Fruit fly (Drosophila melanogaster) S2 (cell line): ENCODE measurements around the gene CG33965.

Experiments used
- CG8478 ChIP-seq: fragments of >200 bp; optimal IDR thresholded peaks from 2 replicates; lab custom pipeline; 2018
- CTCF ChIP-seq, 2 experiments: fragments of >200 bp; optimal IDR thresholded peaks; 2 replicates each; lab custom pipeline; 2018

CG33965 gene

DNA sequence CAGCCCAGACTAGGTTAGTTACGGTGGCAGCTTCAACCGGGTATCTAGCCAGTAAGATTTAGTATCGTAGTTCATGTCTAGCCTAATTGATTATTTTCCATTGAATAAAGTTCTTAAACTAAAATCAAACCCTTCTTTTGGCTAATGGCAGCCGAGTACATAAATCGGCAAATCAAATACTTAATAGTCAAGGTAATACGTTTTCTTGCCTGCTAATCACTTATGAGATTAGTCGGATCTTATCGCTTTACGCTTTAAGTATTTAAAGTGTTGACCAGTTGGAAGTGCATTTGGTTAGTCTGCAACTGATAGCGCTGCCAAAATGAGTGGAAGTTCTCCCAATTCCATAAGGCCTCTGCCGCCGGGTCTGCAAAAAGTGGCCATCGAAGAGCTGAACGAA is at the start of gene CG33965:
TSS of gene CG33965 (plus strand) at position 301 of the 400 bp plus-strand sequence.
- TF ChIP-seq CTCF (optimal IDR thresholded peaks at IDR 0.05; lab: Kevin White, UChicago), result no peak

DNA sequence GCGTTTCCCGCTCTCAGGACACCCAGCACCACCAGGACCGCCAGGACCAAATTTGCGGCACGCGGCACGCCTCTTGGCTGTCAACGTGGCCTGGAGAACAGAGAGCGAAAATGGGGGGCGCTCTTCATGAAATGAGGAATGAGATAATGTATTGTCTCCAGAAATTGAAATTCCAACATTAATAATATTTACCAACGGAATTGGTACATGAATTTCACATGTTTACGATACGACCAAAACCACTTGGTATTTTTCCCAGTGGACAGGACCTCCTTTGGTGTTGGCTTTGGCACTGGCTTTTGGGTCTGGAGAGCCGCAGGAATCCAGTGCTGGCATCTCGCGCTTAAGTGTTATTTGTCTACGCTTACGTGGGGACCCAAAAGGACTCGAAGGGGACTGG is 49.2 kb upstream of the CG33965 start:
- TF ChIP-seq CG8478 (lab: Kevin White, UChicago) (no peak), CTCF (optimal IDR thresholded peaks at IDR 0.05; lab: Kevin White, UChicago) (no peak)

DNA sequence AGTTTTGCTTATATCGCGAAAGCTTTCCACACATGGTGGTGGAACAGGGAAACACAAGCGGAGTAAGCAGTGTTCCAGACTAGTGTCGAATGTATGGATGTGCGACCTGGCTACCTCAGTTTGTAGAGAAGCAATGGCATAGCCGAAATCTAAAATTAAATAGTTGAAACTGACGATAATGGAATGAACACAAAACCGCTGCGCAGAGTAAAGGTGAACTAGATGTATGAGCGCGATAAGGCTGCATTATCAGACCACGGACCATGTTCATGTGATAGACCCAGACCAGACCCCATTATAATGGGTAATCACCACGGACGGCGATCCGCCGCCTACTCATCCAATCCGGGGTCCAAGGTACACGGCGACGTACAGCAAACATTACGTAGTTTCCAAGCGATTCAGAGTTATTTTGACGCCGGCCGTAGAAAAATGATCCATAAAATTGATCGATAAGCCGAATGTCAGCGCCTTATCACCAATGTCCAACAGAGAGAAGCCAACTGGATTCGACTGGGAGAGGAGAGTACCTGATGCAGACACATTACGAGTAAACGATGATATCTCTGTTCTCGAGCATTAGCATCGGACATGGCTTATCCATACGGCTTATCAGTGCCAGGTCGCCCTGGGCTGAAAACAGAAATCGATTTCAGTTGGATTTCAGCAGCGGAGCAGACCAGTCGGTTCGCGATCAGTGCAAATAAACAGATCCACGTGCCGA is 43.6 kb upstream of the CG33965 start, which contains the start of gene CG13912:
TSS of gene CG13912 (plus strand) at position 653 of the 724 bp plus-strand sequence.
- TF ChIP-seq CTCF (optimal IDR thresholded peaks at IDR 0.05; lab: Kevin White, UChicago) (peak; percentile 49 to 53), CG8478 (lab: Kevin White, UChicago) (no peak)

DNA sequence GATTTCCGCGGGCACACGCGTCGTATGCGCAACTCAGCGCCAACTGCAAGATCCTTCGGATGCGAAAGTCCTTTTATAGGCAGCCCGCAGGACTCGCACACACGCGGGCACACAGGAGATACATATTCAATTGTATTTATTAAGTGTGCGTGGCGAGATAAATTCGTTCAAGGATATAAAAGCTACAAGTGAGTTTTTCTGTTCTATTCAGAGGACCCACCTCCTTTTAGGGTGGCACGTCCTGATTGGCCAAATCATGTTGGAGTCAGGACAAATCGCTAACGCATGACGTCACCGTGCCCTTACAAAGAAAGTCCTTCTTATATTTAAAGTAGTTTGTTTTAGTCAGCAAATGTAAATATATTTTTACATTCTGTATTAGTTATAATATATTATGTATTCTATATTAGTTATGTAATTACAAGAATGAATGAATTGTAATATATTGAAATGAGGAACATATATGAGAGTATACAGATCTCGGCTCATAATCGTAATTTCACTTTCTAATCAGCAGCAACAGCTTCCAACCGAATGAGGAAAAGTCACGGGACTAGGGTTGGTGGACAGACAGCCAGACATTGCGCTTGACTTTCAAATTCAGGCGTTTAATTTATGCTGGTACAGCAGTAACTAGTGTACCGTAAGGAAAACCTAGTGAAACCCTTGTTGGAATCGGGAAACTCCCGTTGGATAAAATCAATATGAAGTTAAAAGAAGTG is 39.4 kb upstream of the CG33965 start, which contains the start of gene Trhn:
TSS of gene Trhn (minus strand) at position 51 of the 722 bp plus-strand sequence.
- no peak for TF ChIP-seq CTCF (optimal IDR thresholded peaks at IDR 0.05; lab: Kevin White, UChicago)
- TF ChIP-seq CG8478 (lab: Kevin White, UChicago), result no peak

DNA sequence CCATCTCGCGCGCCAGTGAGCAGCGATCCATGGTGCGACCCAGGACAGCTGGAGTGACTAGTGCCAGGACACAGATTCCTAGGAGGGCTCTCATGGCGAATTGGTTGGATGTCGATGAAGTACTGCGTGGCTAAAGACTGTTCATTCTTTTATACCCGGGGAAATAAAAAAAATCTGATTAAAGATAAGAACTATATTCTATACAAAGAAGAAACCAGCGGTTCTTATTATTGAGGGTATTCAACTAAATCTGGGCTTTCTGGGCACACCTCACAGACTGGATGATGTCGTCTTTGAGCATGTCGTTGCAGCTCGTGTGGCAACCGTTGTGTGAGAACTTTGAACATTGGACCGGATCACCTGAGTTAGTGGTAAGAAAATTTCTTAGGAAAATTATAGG is 37.5 kb upstream of the CG33965 start, which contains the start of gene LysX:
TSS of gene LysX (minus strand) at position 101 of the 400 bp plus-strand sequence.
- TF ChIP-seq CTCF (optimal IDR thresholded peaks at IDR 0.05; lab: Kevin White, UChicago), result no peak
- no peak for TF ChIP-seq CG8478 (lab: Kevin White, UChicago)

DNA sequence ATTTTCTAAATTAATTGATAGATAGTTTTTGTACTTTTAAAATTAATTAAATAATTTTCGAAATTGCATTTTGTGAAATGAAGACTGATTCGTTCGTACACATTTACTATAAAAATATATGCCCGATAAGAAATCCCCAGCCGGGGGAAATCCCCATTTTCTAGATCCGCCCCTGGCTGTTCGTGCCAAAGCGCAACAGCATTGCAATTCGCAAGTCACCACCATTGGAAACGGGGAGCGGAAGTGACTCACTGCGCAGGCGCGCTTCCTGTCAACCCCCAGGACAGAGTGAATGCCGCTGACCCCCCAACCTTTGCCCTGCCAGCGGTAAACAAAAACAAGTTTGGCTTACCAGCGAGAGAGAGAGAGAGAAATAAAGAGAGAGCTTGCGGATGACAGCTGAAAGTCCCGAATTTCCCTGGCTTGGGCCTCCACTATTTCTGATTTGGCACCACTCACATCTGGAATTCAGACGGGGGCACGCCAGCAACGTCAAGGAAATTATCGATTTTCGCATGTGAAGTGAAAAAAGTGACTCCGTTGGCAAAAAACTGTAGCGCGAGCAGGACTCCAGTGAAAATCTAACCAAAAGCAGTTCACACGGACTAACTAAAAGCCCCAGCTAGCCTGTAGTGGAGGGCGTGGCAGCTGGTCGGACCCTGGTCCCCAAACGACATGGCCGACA is 36.7 kb upstream of the CG33965 start, which contains the start of gene Aplip1:
TSS of gene Aplip1 (plus strand) at position 450 of the 685 bp plus-strand sequence.
- TF ChIP-seq CTCF (optimal IDR thresholded peaks at IDR 0.05; lab: Kevin White, UChicago) (no peak), CG8478 (lab: Kevin White, UChicago) (no peak)

DNA sequence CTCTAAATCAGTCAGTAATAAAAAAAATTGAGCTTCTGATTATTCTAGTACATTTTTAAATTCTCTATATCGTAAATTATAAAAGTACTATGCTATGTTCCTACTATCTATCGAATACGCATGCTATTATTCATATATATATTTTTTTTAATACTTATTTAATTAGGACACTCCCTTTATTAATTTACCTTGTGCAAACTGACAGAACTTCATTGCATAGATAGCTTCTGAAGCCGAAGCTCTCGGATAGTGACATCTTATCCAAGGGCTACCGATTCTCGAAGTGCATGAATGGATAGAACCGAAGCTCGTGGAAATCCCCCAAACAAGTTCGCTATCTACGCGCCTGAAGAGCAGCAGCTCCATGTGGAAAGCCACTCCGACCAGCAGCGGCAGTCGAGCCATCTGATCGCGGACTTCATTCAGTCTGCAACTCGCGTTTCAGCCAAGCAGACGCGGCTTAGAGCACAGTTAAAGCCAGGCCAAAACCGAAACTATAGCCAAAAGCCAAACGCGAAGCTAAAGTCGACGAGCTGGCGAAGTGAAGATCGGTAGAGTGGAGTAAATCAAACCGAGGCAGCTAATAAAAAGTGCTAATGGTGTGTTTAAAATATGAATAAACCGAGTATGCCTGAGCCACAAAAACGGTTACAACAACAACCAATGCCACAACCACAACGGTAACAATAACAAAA is 32.2 kb upstream of the CG33965 start, which contains the start of gene mwh:
TSS of gene mwh (plus strand) at position 430 of the 695 bp plus-strand sequence.
- no peak for TF ChIP-seq CG8478 (lab: Kevin White, UChicago)
- no peak for TF ChIP-seq CTCF (optimal IDR thresholded peaks at IDR 0.05; lab: Kevin White, UChicago)

DNA sequence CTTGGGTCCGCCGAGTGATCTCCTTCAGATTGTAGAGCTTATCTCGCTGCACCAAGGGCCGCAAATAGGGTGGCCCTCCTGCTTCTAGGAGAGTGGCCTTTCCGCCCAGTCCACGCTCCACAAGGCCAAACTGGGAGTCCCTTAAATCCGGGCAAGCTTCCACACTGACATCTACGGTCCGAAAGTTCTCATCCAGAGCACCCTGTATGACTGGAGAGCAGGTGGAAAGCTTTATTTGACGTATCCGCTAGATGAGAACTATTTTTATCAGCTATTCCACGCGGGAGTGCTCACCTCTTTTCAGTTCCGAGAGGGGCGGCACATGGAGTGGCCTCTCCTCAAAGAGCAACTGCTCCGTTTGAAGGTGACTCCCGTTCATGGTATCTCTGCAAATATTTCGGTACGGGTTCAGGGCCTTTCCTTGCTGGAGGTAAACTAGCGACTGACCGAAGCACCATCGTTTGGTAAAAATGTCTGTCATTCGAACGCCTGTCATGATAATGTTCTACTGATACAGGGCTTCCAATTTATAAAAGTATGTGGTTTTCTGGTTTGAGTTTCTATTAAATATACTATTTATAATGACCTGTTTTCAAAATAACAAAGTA is 30.0 kb upstream of the CG33965 start, which contains the start of gene meep:
TSS of gene meep (minus strand) at position 449 of the 608 bp plus-strand sequence.
- TF ChIP-seq CG8478 (lab: Kevin White, UChicago) (no peak), CTCF (optimal IDR thresholded peaks at IDR 0.05; lab: Kevin White, UChicago) (no peak)

DNA sequence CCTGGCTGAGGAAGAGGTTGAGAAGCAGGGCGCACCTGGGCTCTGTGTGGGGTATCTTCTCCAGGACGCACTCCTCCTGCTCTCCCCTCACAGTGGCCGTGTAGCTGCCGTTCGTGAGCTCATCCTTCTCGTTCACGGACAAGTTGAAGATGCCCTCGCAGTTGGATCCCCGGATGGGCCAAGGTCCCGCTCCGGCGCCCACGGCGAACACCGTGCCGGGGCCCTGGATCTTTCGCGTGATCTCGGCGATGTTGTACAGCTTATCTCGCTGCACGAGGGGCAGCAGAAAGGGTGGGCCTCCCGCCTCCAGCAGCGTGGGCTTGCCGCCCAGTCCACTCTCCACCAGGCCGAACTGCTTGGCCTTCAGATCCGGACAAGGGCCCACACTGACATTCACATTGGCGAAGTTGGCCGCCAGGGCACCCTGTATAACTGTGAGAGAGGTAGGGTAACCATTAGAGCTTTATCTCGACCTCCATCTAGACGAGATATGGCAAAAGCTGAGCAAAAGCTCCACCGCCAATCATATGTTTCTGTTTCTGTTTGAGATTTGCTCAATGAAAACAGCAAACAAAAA is 28.7 kb upstream of the CG33965 start:
- no peak for TF ChIP-seq CTCF (optimal IDR thresholded peaks at IDR 0.05; lab: Kevin White, UChicago)
- TF ChIP-seq CG8478 (lab: Kevin White, UChicago), result no peak

DNA sequence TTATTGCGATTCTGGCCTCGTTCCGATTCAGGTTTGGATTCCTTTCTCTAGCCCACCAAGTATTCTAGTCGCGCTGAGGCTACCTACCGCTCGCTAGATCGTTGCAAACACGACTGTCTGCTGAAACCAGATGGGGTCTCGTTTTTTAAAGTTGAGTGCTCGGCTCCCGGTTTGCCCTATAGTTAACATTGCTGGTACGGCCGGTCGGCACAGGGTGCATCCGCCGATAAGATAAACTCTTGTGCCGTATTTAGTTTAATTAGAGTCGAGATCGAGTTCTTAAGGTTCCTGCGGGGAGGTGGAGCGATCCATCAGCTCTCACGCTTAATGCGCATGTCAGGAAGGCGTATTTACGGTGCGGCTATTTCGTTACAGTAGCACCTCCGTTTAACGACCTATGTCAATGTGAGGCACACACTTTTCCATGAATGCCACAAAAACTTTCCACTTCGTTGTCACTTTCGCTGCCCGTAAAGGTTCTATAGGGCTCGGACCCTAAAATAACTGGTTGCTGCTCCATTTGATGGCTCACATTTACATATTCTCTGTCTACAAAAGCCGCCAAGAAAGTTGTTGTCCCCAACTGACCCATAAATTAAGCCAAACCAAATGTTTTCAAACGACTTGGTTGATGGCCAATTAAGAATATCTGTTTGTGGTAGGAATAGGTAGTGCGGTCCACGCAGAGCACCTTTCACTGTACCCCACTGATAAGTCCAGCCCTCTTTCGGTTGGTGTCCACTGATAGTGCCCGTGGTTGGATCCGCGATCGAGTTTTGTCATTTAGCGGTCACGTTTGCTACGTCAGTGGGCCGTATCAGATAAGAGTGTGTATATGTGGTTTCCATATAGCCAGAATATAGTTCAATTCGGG is 27.8 kb upstream of the CG33965 start, which contains the start of gene CG9119:
TSS of gene CG9119 (minus strand) at position 122 of the 874 bp plus-strand sequence.
- TF ChIP-seq CTCF (optimal IDR thresholded peaks at IDR 0.05; lab: Kevin White, UChicago), result no peak
- no peak for TF ChIP-seq CG8478 (lab: Kevin White, UChicago)

DNA sequence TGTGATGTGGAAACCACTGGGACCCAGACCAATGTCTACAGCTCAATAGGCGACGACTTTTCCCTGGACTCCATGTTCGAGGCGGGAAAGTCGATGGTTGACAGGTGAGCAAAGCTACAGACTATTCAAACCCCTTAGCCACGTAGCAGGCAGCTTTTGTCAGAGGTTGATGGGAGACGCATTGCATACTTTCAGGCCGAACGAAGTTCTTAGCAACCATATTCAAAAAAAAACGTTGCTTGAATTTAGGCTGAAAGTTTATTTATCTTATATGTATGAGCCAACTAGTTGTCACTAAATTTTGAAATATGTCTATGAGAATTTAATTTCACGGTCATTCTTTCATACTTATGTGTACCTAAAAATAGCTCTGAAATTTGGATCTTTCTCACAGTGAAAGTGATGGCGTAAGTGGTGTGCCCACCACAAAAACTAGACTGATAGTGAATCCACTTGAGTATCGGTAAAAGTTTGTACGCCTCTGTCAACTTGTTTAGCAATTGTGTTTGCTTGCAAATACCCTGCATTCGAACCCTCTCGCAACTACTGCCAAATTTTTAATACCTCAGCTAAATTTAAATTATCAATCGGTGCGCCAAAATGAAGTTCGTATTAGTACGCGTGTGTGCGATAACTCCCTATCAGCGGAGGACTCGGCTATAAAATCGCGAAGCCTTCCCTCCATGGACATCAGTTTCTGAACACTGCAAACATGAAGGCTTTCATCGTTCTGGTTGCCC is 25.8 kb upstream of the CG33965 start, which contains the start of gene LysB:
TSS of gene LysB (plus strand) at position 690 of the 740 bp plus-strand sequence.
- TF ChIP-seq CG8478 (lab: Kevin White, UChicago) (no peak), CTCF (optimal IDR thresholded peaks at IDR 0.05; lab: Kevin White, UChicago) (peak in 1 of 2 experiments; percentile 36)
